Worm (Caenorhabditis elegans): ENCODE data around the gene F22F7.2.

The F22F7.2 gene

ce11 chrV:2109295-2109694, 13.3 kb upstream of the F22F7.2 start, which contains the start of gene ckb-4:
ckb-4 (minus strand) TSS chrV:2109434.
- no peak for TF ChIP-seq W03F9.2 (tag; optimal IDR thresholded peaks at IDR 0.05)
- no peak for TF ChIP-seq him-1 (tag; optimal IDR thresholded peaks at IDR 0.05)
- no peak for TF ChIP-seq dao-5 (tag; optimal IDR thresholded peaks at IDR 0.05)

- TF ChIP-seq W03F9.2 (tag; optimal IDR thresholded peaks at IDR 0.05): no peak
Observed at ce11 chrV:2110368-2110767, 12.2 kb upstream of the F22F7.2 start, which contains the start of gene F22F7.3. F22F7.3 (plus strand) TSS chrV:2110668.

ce11 chrV:2118574-2118973, 4.0 kb upstream of the F22F7.2 start, which contains the start of gene bgnt-1.2:
bgnt-1.2 (minus strand) TSS chrV:2118674.
- TF ChIP-seq him-1 (tag; optimal IDR thresholded peaks at IDR 0.05) (no peak), dao-5 (tag; optimal IDR thresholded peaks at IDR 0.05) (no peak), W03F9.2 (tag; optimal IDR thresholded peaks at IDR 0.05) (no peak)

ce11 chrV:2119529-2119928, 3.1 kb upstream of the F22F7.2 start, which contains the start of gene F22F7.11:
F22F7.11 (plus strand) TSS chrV:2119829.
- no peak for TF ChIP-seq W03F9.2 (tag; optimal IDR thresholded peaks at IDR 0.05)
- no peak for TF ChIP-seq dao-5 (tag; optimal IDR thresholded peaks at IDR 0.05)
- no peak for TF ChIP-seq him-1 (tag; optimal IDR thresholded peaks at IDR 0.05)

ce11 chrV:2121910-2122362, 646 bp upstream of the F22F7.2 start, which contains the start of gene F22F7.8:
F22F7.8 (minus strand) TSS chrV:2121960.
- no peak for TF ChIP-seq him-1 (tag; optimal IDR thresholded peaks at IDR 0.05)
- no peak for TF ChIP-seq W03F9.2 (tag; optimal IDR thresholded peaks at IDR 0.05)
- no peak for TF ChIP-seq dao-5 (tag; optimal IDR thresholded peaks at IDR 0.05)

- no peak for TF ChIP-seq W03F9.2 (tag; optimal IDR thresholded peaks at IDR 0.05)
- TF ChIP-seq dao-5 (tag; optimal IDR thresholded peaks at IDR 0.05): no peak
- no peak for TF ChIP-seq him-1 (tag; optimal IDR thresholded peaks at IDR 0.05)
Observed at ce11 chrV:2123164-2123563, 582 bp downstream of the F22F7.2 start.

- TF ChIP-seq dao-5 (tag; optimal IDR thresholded peaks at IDR 0.05): no peak
- no peak for TF ChIP-seq W03F9.2 (tag; optimal IDR thresholded peaks at IDR 0.05)
- TF ChIP-seq him-1 (tag; optimal IDR thresholded peaks at IDR 0.05): no peak
Observed at ce11 chrV:2126554-2126953, 4.0 kb downstream of the F22F7.2 start.

ce11 chrV:2126996-2127585, 4.5 kb downstream of the F22F7.2 start, which contains the start of gene ldp-1:
ldp-1 (plus strand) TSS chrV:2127535.
- TF ChIP-seq him-1 (tag; optimal IDR thresholded peaks at IDR 0.05) (peak; percentile 75), W03F9.2 (tag; optimal IDR thresholded peaks at IDR 0.05) (peak; percentile 63), dao-5 (tag; optimal IDR thresholded peaks at IDR 0.05) (no peak)

- no peak for TF ChIP-seq W03F9.2 (tag; optimal IDR thresholded peaks at IDR 0.05)
- no peak for TF ChIP-seq him-1 (tag; optimal IDR thresholded peaks at IDR 0.05)
Observed at ce11 chrV:2132675-2133074, 10.1 kb downstream of the F22F7.2 start.

ce11 chrV:2133512-2133911, 10.9 kb downstream of the F22F7.2 start:
- peak; percentile 86 for TF ChIP-seq him-1 (tag; optimal IDR thresholded peaks at IDR 0.05)
- no peak for TF ChIP-seq W03F9.2 (tag; optimal IDR thresholded peaks at IDR 0.05)

ce11 chrV:2134340-2134739, 11.8 kb downstream of the F22F7.2 start:
- TF ChIP-seq him-1 (tag; optimal IDR thresholded peaks at IDR 0.05) (no peak), W03F9.2 (tag; optimal IDR thresholded peaks at IDR 0.05) (no peak), dao-5 (tag; optimal IDR thresholded peaks at IDR 0.05) (no peak)

- TF ChIP-seq him-1 (tag; optimal IDR thresholded peaks at IDR 0.05) (peak; percentile 42), W03F9.2 (tag; optimal IDR thresholded peaks at IDR 0.05) (no peak), dao-5 (tag; optimal IDR thresholded peaks at IDR 0.05) (no peak)
Observed at ce11 chrV:2135323-2135722, 12.7 kb downstream of the F22F7.2 start.

ce11 chrV:2137010-2137409, 14.4 kb downstream of the F22F7.2 start:
- TF ChIP-seq him-1 (tag; optimal IDR thresholded peaks at IDR 0.05) (no peak), dao-5 (tag; optimal IDR thresholded peaks at IDR 0.05) (no peak), W03F9.2 (tag; optimal IDR thresholded peaks at IDR 0.05) (no peak)

ce11 chrV:2138287-2138686, 15.7 kb downstream of the F22F7.2 start:
- TF ChIP-seq him-1 (tag; optimal IDR thresholded peaks at IDR 0.05) (peak; percentile 23), dao-5 (tag; optimal IDR thresholded peaks at IDR 0.05) (no peak)

- TF ChIP-seq him-1 (tag; optimal IDR thresholded peaks at IDR 0.05): no peak
- no peak for TF ChIP-seq dao-5 (tag; optimal IDR thresholded peaks at IDR 0.05)
- TF ChIP-seq W03F9.2 (tag; optimal IDR thresholded peaks at IDR 0.05): no peak
Observed at ce11 chrV:2139918-2140317, 17.3 kb downstream of the F22F7.2 start, which contains the start of gene F22F7.7. F22F7.7 (minus strand) TSS chrV:2140042.
